Worm (Caenorhabditis elegans) whole organism, midembryonic: ENCODE data around the gene EEED8.3.

Experiments
- T22C8.4 ChIP-seq: fragments of 200-800 bp; sonication (Bioruptor generic); IDR thresholded peaks from 2 replicates; pipeline ENCODE4 v1.3.6; 2022; ENCODE audit warnings: missing genetic modification characterization, missing compliant biosample characterization
- ztf-29 ChIP-seq: fragments of 200-800 bp; sonication (Bioruptor generic); IDR thresholded peaks from 2 replicates; pipeline ENCODE4 v1.3.6; 2022; ENCODE audit warnings: missing genetic modification reagents, missing genetic modification characterization, missing compliant biosample characterization

DNA sequence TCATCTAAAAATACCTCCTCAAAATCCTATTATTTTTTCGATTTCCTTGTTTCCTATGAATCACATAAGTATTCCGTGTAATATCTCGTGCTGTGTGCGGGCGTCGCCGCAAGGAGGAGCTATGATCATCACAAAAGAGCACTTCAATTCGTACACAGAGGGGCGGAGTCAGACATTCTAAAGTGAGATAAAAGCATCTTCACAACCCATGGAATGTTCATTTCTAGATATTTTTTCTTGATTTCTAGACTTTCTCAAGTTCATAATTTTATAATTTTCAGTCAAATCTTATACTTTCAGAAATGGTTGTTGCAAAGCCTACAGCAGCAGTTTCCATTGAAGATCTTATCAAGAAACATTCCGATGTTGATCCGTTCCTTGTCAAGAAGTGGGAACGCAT lies 33.3 kb downstream of the EEED8.3 start, which contains the start of gene cex-1:
- TF ChIP-seq T22C8.4 (GFP tag; lab: Robert Waterston, UW), result no peak
- no peak for TF ChIP-seq ztf-29 (GFP tag; lab: Robert Waterston, UW)
